Worm (Caenorhabditis elegans) whole organism, L4/young adult: ENCODE results near the gene fbxb-52.

Experiments
- W03F9.2 ChIP-seq: fragments of 150-350 bp; optimal IDR thresholded peaks from 2 replicates; lab custom pipeline; 2014; ENCODE audit warnings: missing biosample characterization, missing genetic modification characterization
- dao-5 ChIP-seq: sonication (generic microtip); optimal IDR thresholded peaks from 2 replicates; lab custom pipeline; 2016; ENCODE audit warnings: missing genotype, missing genetic modification characterization, moderate library complexity, missing compliant biosample characterization
- him-1 ChIP-seq: sonication (generic microtip); optimal IDR thresholded peaks from 2 replicates; lab custom pipeline; 2016; ENCODE audit warnings: missing genotype, missing genetic modification reagents, missing genetic modification characterization, missing compliant biosample characterization

DNA sequence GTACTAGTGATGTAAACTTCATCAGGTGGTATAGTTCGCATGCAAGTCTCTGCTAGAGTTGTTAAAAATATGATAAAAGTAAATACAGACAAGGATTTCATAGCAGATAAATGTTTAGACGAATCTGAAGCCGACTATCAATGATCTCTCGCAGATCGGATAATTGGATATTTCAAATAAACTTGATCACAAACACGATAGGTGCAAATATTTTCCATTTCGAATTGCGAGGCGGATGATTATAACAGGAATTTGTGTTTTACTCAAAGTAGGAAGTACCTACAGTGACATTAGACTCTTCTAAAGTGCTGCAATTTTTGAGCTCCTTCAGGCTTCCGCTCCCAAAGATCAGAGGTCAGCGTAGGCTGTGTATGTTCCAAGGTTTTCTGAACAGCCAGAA lies 39.4 kb upstream of the fbxb-52 start, which contains the start of gene T07H3.7:
- TF ChIP-seq dao-5 (tag; lab: Kevin White, UChicago) (no peak), him-1 (tag; lab: Kevin White, UChicago) (no peak), W03F9.2 (tag; lab: Kevin White, UChicago) (no peak)
